Worm (Caenorhabditis elegans) whole organism, L1 larva: ENCODE results near the gene F40F9.3.

Experiments used
- ama-1 ChIP-seq: fragments of 150-350 bp; optimal IDR thresholded peaks from 2 replicates; lab custom pipeline; 2014
- ceh-82 ChIP-seq, 3 experiments: fragments of 150-350 bp in 1 of 3; sonication (generic microtip) in 2 of 3; optimal IDR thresholded peaks; 2 replicates each; lab custom pipeline; 2014 to 2017; ENCODE audit warnings: missing biosample characterization in 3 of 3, missing genetic modification characterization in 3 of 3
- egl-27 ChIP-seq, 2 experiments: fragments of 150-350 bp in 1 of 2; sonication (generic microtip); optimal IDR thresholded peaks; 3 replicates each; lab custom pipeline; 2017 to 2018; ENCODE audit warnings: missing biosample characterization in 2 of 2, missing genetic modification characterization in 2 of 2, missing genetic modification reagents in 2 of 2
- fos-1 ChIP-seq: fragments of 150-350 bp; optimal IDR thresholded peaks from 2 replicates; lab custom pipeline; 2014; ENCODE audit warnings: missing biosample characterization, missing genetic modification characterization
- isw-1 ChIP-seq: fragments of 200-800 bp; sonication (Bioruptor generic); IDR thresholded peaks from 2 replicates; pipeline ENCODE4 v1.3.6; 2022; ENCODE audit warnings: missing genetic modification characterization, missing compliant biosample characterization
- lin-39 ChIP-seq: fragments of 150-350 bp; optimal IDR thresholded peaks from 2 replicates; lab custom pipeline; 2014; ENCODE audit warnings: missing biosample characterization, missing genetic modification reagents, missing genetic modification characterization
- nhr-76 ChIP-seq: sonication (generic microtip); optimal IDR thresholded peaks from 2 replicates; lab custom pipeline; 2017; ENCODE audit warnings: missing biosample characterization, missing genetic modification characterization
- ztf-11 ChIP-seq, 2 experiments: sonication (generic microtip); optimal IDR thresholded peaks; 2 replicates each; lab custom pipeline; 2016 to 2017; ENCODE audit warnings: missing genetic modification characterization in 2 of 2, missing biosample characterization in 1 of 2, missing compliant biosample characterization in 1 of 2
- ztf-4 ChIP-seq: fragments of 150-350 bp; optimal IDR thresholded peaks from 2 replicates; lab custom pipeline; 2014; ENCODE audit warnings: missing biosample characterization, missing genetic modification characterization

DNA sequence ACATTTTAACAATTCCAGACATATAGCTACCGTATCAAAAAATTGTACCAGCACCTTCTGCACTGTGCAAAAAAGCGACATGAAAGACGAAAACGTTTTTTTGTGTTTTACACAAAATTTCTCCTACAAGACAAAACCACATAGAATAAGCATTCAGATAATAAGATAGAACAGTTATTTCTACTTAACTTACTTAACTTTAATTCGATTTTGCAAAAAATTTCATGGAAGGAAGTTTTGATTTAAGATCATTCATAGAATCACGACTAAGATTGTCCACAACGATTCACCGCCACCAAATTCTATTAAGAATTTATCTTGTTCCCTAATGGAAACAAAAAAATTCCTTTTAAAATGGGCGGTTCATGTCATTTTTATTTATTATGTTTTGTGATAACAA, 48.8 kb downstream of the F40F9.3 start:
- no peak for TF ChIP-seq ztf-4 (tag; lab: Kevin White, UChicago)
- TF ChIP-seq isw-1 = no peak
- TF ChIP-seq egl-27 (tag; optimal IDR thresholded peaks at IDR 0.05; lab: Kevin White, UChicago) = no peak
- TF ChIP-seq nhr-76 (tag; lab: Kevin White, UChicago) = no peak
- TF ChIP-seq ceh-82 (tag; optimal IDR thresholded peaks at IDR 0.05; lab: Kevin White, UChicago) = no peak
- no peak for TF ChIP-seq ama-1 (lab: Kevin White, UChicago)
- TF ChIP-seq lin-39 (tag; lab: Kevin White, UChicago) = no peak
- no peak for TF ChIP-seq fos-1
- TF ChIP-seq ztf-11 (tag; optimal IDR thresholded peaks at IDR 0.05; lab: Kevin White, UChicago) = no peak
